Fruit fly (Drosophila melanogaster): Measurements from ENCODE around the gene ko.

ko gene

dm6 chr3L:21172527-21173253, 41.7 kb upstream of the ko start, which contains the start of the genes chb and AsnS (continued):
- TF ChIP-seq CG9215 (GFP tag; IDR thresholded peaks at IDR 0.05): peak; percentile 80
- peak; percentile 82 for TF ChIP-seq CG11696 (GFP tag; IDR thresholded peaks at IDR 0.05)
- TF ChIP-seq yki (optimal IDR thresholded peaks at IDR 0.05): no peak
- peak; percentile 68 for TF ChIP-seq D19B (GFP tag; optimal IDR thresholded peaks at IDR 0.05)
- peak; percentile 44; the same call in 1 of the 2 replicates for TF ChIP-seq CkIIα-i1 (GFP tag; IDR thresholded peaks at IDR 0.05)
- peak; percentile 83 for TF ChIP-seq odd (GFP tag; optimal IDR thresholded peaks at IDR 0.05)
- peak in 1 of 3 experiments; percentile 63 for TF ChIP-seq lola (GFP tag; optimal IDR thresholded peaks at IDR 0.05)
- peak; percentile 10 for TF ChIP-seq CG13894 (tag; optimal IDR thresholded peaks at IDR 0.05)
- TF ChIP-seq CG15269 (tag; optimal IDR thresholded peaks at IDR 0.05): peak; percentile 96
- peak; percentile 61; the same call in 3 of the 4 replicates for TF ChIP-seq Gug (GFP tag; IDR thresholded peaks at IDR 0.05)
- no peak for TF ChIP-seq h (optimal IDR thresholded peaks at IDR 0.05)
- TF ChIP-seq ase (GFP tag; IDR thresholded peaks at IDR 0.05): peak; percentile 91
- peak; percentile 93 for TF ChIP-seq wdn (GFP tag; IDR thresholded peaks at IDR 0.05)
- TF ChIP-seq CG2120 (GFP tag; optimal IDR thresholded peaks at IDR 0.05): peak; percentile 93
- TF ChIP-seq Ets65A (GFP tag): peak; percentile 39
- peak; percentile 27 for TF ChIP-seq CG3838 (GFP tag; optimal IDR thresholded peaks at IDR 0.05)
- TF ChIP-seq CHES-1-like (GFP tag; optimal IDR thresholded peaks at IDR 0.05): peak; percentile 67
- peak; percentile 33; the same call in 1 of the 3 replicates for TF ChIP-seq sr (GFP tag; IDR thresholded peaks at IDR 0.05)
- TF ChIP-seq nerfin-2 (GFP tag; IDR thresholded peaks at IDR 0.05; ENCODE audit: partially characterized antibody): no peak
- TF ChIP-seq CG10543 (GFP tag; optimal IDR thresholded peaks at IDR 0.05): peak; percentile 19
- TF ChIP-seq Rfx (GFP tag; IDR thresholded peaks at IDR 0.05): peak; percentile 96
- no peak for TF ChIP-seq CG6791 (GFP tag; IDR thresholded peaks at IDR 0.05; ENCODE audit: partially characterized antibody)
- TF ChIP-seq CG11398 (GFP tag; optimal IDR thresholded peaks at IDR 0.05): peak; percentile 10
- peak; percentile 99 for TF ChIP-seq D19A (tag; optimal IDR thresholded peaks at IDR 0.05)
- peak; percentile 88 for TF ChIP-seq Hmr (GFP tag; optimal IDR thresholded peaks at IDR 0.05)
- peak; percentile 56 for TF ChIP-seq psq (GFP tag; optimal IDR thresholded peaks at IDR 0.05)
- no peak for TF ChIP-seq br (optimal IDR thresholded peaks at IDR 0.05)
- peak; percentile 94 for TF ChIP-seq tap (tag; optimal IDR thresholded peaks at IDR 0.05)
- TF ChIP-seq Side (GFP tag; optimal IDR thresholded peaks at IDR 0.05): peak; percentile 46
- no peak for TF ChIP-seq dm (GFP tag; optimal IDR thresholded peaks at IDR 0.05)
- TF ChIP-seq usp (GFP tag; optimal IDR thresholded peaks at IDR 0.05): no peak
- TF ChIP-seq ERR (GFP tag; optimal IDR thresholded peaks at IDR 0.05): peak; percentile 36
- no peak for TF ChIP-seq bbx (GFP tag; IDR thresholded peaks at IDR 0.05; ENCODE audit: partially characterized antibody)
- peak; percentile 87 for TF ChIP-seq salm (tag; optimal IDR thresholded peaks at IDR 0.05)
- TF ChIP-seq HmgZ (tag; optimal IDR thresholded peaks at IDR 0.05): peak; percentile 93
- TF ChIP-seq Neu2 (GFP tag; optimal IDR thresholded peaks at IDR 0.05; ENCODE audit: borderline replicate concordance): no peak
- peak; percentile 92 for TF ChIP-seq oc (tag; optimal IDR thresholded peaks at IDR 0.05)
- no peak for TF ChIP-seq CG10565 (GFP tag; optimal IDR thresholded peaks at IDR 0.05)
- peak; percentile 52 for TF ChIP-seq MBD-R2 (GFP tag; IDR thresholded peaks at IDR 0.05)
- TF ChIP-seq sob (GFP tag; IDR thresholded peaks at IDR 0.05): peak; percentile 89
- TF ChIP-seq MESR4 (GFP tag; optimal IDR thresholded peaks at IDR 0.05): peak; percentile 30
- TF ChIP-seq Taf1 (GFP tag; IDR thresholded peaks at IDR 0.05): peak; percentile 84
- TF ChIP-seq gem (tag; optimal IDR thresholded peaks at IDR 0.05): peak; percentile 97
- TF ChIP-seq CG2199 (GFP tag; IDR thresholded peaks at IDR 0.05): peak; percentile 89; the same call in 2 of the 3 replicates
- TF ChIP-seq ap (GFP tag; IDR thresholded peaks at IDR 0.05): peak; percentile 85
- peak; percentile 50 for TF ChIP-seq sug (tag; optimal IDR thresholded peaks at IDR 0.05)
- TF ChIP-seq CG6683 (GFP tag; optimal IDR thresholded peaks at IDR 0.05): peak; percentile 75
- peak; percentile 58; the same call in 1 of the 2 replicates for TF ChIP-seq toy (GFP tag; IDR thresholded peaks at IDR 0.05)
- TF ChIP-seq ewg (GFP tag; optimal IDR thresholded peaks at IDR 0.05): peak; percentile 71
- TF ChIP-seq inv (GFP tag; IDR thresholded peaks at IDR 0.05; ENCODE audit: partially characterized antibody): no peak
